Worm (Caenorhabditis elegans): ENCODE data around the gene F47B7.2.
A peak's percentile ranks its signal among the peaks of the same experiment; 100 is the strongest.

- TF ChIP-seq cebp-1 (GFP tag; IDR thresholded peaks at IDR 0.05) = peak; percentile 31; the same call in 1 of the 2 replicates
- TF ChIP-seq cebp-1 (tag; optimal IDR thresholded peaks at IDR 0.05) = peak; percentile 58
- TF ChIP-seq F52B5.7 (tag; optimal IDR thresholded peaks at IDR 0.05) = no peak
- TF ChIP-seq die-1 (tag; optimal IDR thresholded peaks at IDR 0.05) = no peak
- TF ChIP-seq B0019.2 (GFP tag; conservative IDR thresholded peaks at IDR 0.05) = no peak
- no peak for TF ChIP-seq him-1 (tag; optimal IDR thresholded peaks at IDR 0.05)
- no peak for TF ChIP-seq mxl-1 (tag; optimal IDR thresholded peaks at IDR 0.05)
- TF ChIP-seq nhr-90 (tag; optimal IDR thresholded peaks at IDR 0.05) = no peak
Measured at ce11 chrX:3785111-3785808, 12.7 kb downstream of the F47B7.2 start.
